Worm (Caenorhabditis elegans): Measurements from ENCODE around the gene ets-7.

DNA sequence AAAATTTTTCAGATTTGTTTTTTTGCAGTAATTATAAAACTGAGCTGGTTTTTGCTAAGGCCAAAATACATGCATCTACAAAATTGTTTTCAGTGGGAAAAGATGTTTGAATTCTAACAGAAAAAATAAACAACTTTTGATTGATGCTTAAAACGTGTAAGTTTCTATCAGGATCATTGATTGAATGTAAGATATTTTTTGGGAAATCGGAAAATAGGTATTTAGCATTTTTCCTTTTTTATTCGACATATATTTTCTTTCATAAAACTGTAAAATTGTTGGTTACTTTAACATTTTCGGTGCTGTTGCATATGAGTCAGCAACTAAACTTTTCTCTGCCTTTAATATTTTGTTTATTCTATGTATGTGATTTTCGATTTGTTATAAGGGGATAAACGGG is 34.1 kb downstream of the ets-7 start, which contains the start of gene C54F6.20:
- TF ChIP-seq lin-11 (tag; optimal IDR thresholded peaks at IDR 0.05) (no peak), snpc-4 (tag; optimal IDR thresholded peaks at IDR 0.05) (no peak), nhr-6 (tag; optimal IDR thresholded peaks at IDR 0.05) (no peak), unc-62 (GFP tag; optimal IDR thresholded peaks at IDR 0.05) (no peak), nhr-77 (tag; optimal IDR thresholded peaks at IDR 0.05) (no peak), nhr-237 (tag; optimal IDR thresholded peaks at IDR 0.05) (no peak), lin-13 (GFP tag; optimal IDR thresholded peaks at IDR 0.05) (no peak), F13H6.1 (tag; optimal IDR thresholded peaks at IDR 0.05) (no peak), skn-1 (tag; optimal IDR thresholded peaks at IDR 0.05) (no peak), elt-3 (tag; optimal IDR thresholded peaks at IDR 0.05) (no peak)
